Fruit fly (Drosophila melanogaster): ENCODE measurements around the gene Marf.

The Marf gene

DNA sequence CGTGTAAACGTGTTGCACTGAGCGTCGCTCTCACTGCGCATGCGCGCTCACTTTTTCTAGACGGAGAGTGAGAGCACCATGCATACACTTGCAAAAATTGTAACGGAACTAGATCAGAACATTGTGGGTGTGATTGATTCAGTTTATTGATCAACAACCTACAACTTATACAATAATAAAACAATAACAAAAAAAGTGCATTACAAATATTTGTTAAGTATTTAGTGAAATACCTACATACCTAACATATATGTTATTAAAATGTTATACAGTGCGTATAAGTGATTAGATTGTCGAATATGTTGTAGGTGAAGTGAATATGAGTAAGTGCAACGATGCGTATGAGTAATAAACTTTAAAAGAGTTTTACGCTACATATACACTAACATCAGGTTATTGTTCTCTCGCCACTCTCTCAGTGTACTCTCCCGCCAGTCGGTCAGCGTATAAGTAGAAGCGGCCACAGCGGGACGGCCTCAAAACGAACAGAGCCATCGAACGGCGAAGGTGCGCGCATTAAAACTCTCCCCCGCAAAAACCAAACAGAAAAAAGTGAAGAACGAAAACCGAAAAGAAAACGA is 35.3 kb upstream of the Marf start, which contains the start of gene CG42240 (continued):
- TF ChIP-seq zen (tag; optimal IDR thresholded peaks at IDR 0.05) (peak; percentile 79), Tbp (GFP tag; optimal IDR thresholded peaks at IDR 0.05) (peak; percentile 5), al (GFP tag; IDR thresholded peaks at IDR 0.05) (0 out of 2 replicates have a peak, but pooled peaks have one; percentile 30), fd96Cb (tag; optimal IDR thresholded peaks at IDR 0.05) (peak; percentile 92), CG6254 (GFP tag; optimal IDR thresholded peaks at IDR 0.05) (peak; percentile 87), eyg (GFP tag; optimal IDR thresholded peaks at IDR 0.05) (peak; percentile 52), CG13424 (tag; optimal IDR thresholded peaks at IDR 0.05) (peak; percentile 95), luna (GFP tag; optimal IDR thresholded peaks at IDR 0.05) (no peak), CG17802 (tag; optimal IDR thresholded peaks at IDR 0.05) (peak; percentile 48), CG6765 (GFP tag; optimal IDR thresholded peaks at IDR 0.05) (peak; percentile 85), CG30403 (GFP tag; optimal IDR thresholded peaks at IDR 0.05) (peak; percentile 96), ac (GFP tag; optimal IDR thresholded peaks at IDR 0.05) (peak; percentile 45), kay (GFP tag; optimal IDR thresholded peaks at IDR 0.05) (peak; percentile 86), cwo (GFP tag; optimal IDR thresholded peaks at IDR 0.05) (peak; percentile 87), trem (tag; optimal IDR thresholded peaks at IDR 0.05) (peak; percentile 71), Camta (GFP tag; optimal IDR thresholded peaks at IDR 0.05) (peak; percentile 86), phol (tag; optimal IDR thresholded peaks at IDR 0.05) (peak; percentile 95), Bdp1 (GFP tag; optimal IDR thresholded peaks at IDR 0.05) (peak; percentile 39), pfk (GFP tag; optimal IDR thresholded peaks at IDR 0.05) (no peak), Ada2b (GFP tag; IDR thresholded peaks at IDR 0.05) (peak; percentile 76), emc (GFP tag; optimal IDR thresholded peaks at IDR 0.05) (peak; percentile 56), Hsf (GFP tag; optimal IDR thresholded peaks at IDR 0.05) (peak; percentile 87), CG18599 (GFP tag; optimal IDR thresholded peaks at IDR 0.05) (peak; percentile 93), CG6854 (GFP tag; optimal IDR thresholded peaks at IDR 0.05) (peak; percentile 91), CG17385 (GFP tag; optimal IDR thresholded peaks at IDR 0.05) (peak; percentile 90), Oaz (GFP tag; IDR thresholded peaks at IDR 0.05) (peak; percentile 71), CG1647 (GFP tag; optimal IDR thresholded peaks at IDR 0.05) (peak; percentile 70), Dp (GFP tag; optimal IDR thresholded peaks at IDR 0.05) (no peak), CG14667 (GFP tag; IDR thresholded peaks at IDR 0.05) (peak; percentile 67; the same call in 1 of the 2 replicates), fu2 (GFP tag; optimal IDR thresholded peaks at IDR 0.05) (peak; percentile 66), Atf3 (GFP tag; optimal IDR thresholded peaks at IDR 0.05) (peak; percentile 67), Vsx1 (GFP tag; optimal IDR thresholded peaks at IDR 0.05) (peak; percentile 78), CG11696 (GFP tag; IDR thresholded peaks at IDR 0.05) (no peak), chinmo (GFP tag; IDR thresholded peaks at IDR 0.05; ENCODE audit: partially characterized antibody) (0 out of 4 replicates have a peak, but pooled peaks have one; percentile 35), Bteb2 (GFP tag; optimal IDR thresholded peaks at IDR 0.05) (peak; percentile 87), CG13296 (GFP tag; optimal IDR thresholded peaks at IDR 0.05) (peak; percentile 92), YL-1 (GFP tag; optimal IDR thresholded peaks at IDR 0.05) (peak; percentile 82), CG1603 (tag; optimal IDR thresholded peaks at IDR 0.05) (peak; percentile 70), sug (tag; optimal IDR thresholded peaks at IDR 0.05) (peak; percentile 87), Fer2 (tag; optimal IDR thresholded peaks at IDR 0.05) (peak; percentile 77), seq (GFP tag; IDR thresholded peaks at IDR 0.05) (peak; percentile 84), CG10267 (tag; optimal IDR thresholded peaks at IDR 0.05) (peak; percentile 87), Max (GFP tag; optimal IDR thresholded peaks at IDR 0.05) (peak; percentile 91), Dll (GFP tag; IDR thresholded peaks at IDR 0.05; ENCODE audit: partially characterized antibody) (no peak), CG10209 (GFP tag; optimal IDR thresholded peaks at IDR 0.05) (peak; percentile 91), knrl (GFP tag; IDR thresholded peaks at IDR 0.05; ENCODE audit: partially characterized antibody) (no peak), Opbp (GFP tag; IDR thresholded peaks at IDR 0.05; ENCODE audit: partially characterized antibody) (no peak), Bgb (GFP tag; IDR thresholded peaks at IDR 0.05; ENCODE audit: partially characterized antibody) (no peak; the same call in 1 of the 2 replicates), CG32767 (GFP tag; IDR thresholded peaks at IDR 0.05) (peak; percentile 76)

Measured in whole organism, embryonic.